In genomic region chr2L:5059645-5060254, dm6 we compare ENCODE assay signal across 1 fruit fly cellular context.
TF ChIP-seq lines count a peak whose summit lies in the region.

Gene Rpn11, minus strand, starts transcription at chr2L:5059790.

TF ChIP-seq in whole organism, embryonic, 481 proteins besides CTCF, POLR2A, EP300 and RAD21 (continued from another document and continues in another):
- TF ChIP-seq Meics (GFP tag; optimal IDR thresholded peaks at IDR 0.05; lab: Kevin White, UChicago) (peak; percentile 64), CG12219 (GFP tag; optimal IDR thresholded peaks at IDR 0.05; lab: Kevin White, UChicago) (no peak), Lpt (GFP tag; optimal IDR thresholded peaks at IDR 0.05; lab: Kevin White, UChicago) (no peak), CG4360 (GFP tag; IDR thresholded peaks at IDR 0.05; lab: Robert Waterston, UW) (no peak), cas (GFP tag; IDR thresholded peaks at IDR 0.05; lab: Robert Waterston, UW) (no peak), CG31365 (tag; optimal IDR thresholded peaks at IDR 0.05; lab: Kevin White, UChicago) (no peak), Vsx1 (GFP tag; optimal IDR thresholded peaks at IDR 0.05; lab: Kevin White, UChicago) (no peak), trh (GFP tag; optimal IDR thresholded peaks at IDR 0.05; lab: Kevin White, UChicago) (peak; percentile 36), Asciz (GFP tag; optimal IDR thresholded peaks at IDR 0.05; lab: Kevin White, UChicago) (peak; percentile 15), CG13775 (GFP tag; optimal IDR thresholded peaks at IDR 0.05; lab: Kevin White, UChicago) (peak; percentile 79), HHEX (GFP tag; optimal IDR thresholded peaks at IDR 0.05; lab: Kevin White, UChicago) (peak; percentile 42), psq (GFP tag; optimal IDR thresholded peaks at IDR 0.05; lab: Kevin White, UChicago) (no peak), MBD-R2 (GFP tag; IDR thresholded peaks at IDR 0.05; lab: Robert Waterston, UW) (peak; percentile 73), CG16815 (GFP tag; optimal IDR thresholded peaks at IDR 0.05; lab: Kevin White, UChicago) (peak; percentile 44), CG4730 (GFP tag; IDR thresholded peaks at IDR 0.05; lab: Robert Waterston, UW) (no peak), CG5245 (GFP tag; optimal IDR thresholded peaks at IDR 0.05; lab: Kevin White, UChicago) (peak; percentile 24), Xrp1 (GFP tag; IDR thresholded peaks at IDR 0.05; lab: Robert Waterston, UW) (peak; percentile 38; the same call in 1 of the 2 replicates), Fer2 (tag; optimal IDR thresholded peaks at IDR 0.05; lab: Kevin White, UChicago) (peak; percentile 41), shn (GFP tag; optimal IDR thresholded peaks at IDR 0.05; lab: Kevin White, UChicago) (peak; percentile 7), CG7839 (tag; optimal IDR thresholded peaks at IDR 0.05; lab: Kevin White, UChicago) (peak; percentile 71), gem (tag; optimal IDR thresholded peaks at IDR 0.05; lab: Kevin White, UChicago) (peak; percentile 83), row (GFP tag; IDR thresholded peaks at IDR 0.05; lab: Robert Waterston, UW) (peak; percentile 80), en (GFP tag; optimal IDR thresholded peaks at IDR 0.05; lab: Kevin White, UChicago) (no peak), knrl (GFP tag; IDR thresholded peaks at IDR 0.05; lab: Robert Waterston, UW; ENCODE audit: partially characterized antibody) (peak; percentile 39; the same call in 2 of the 3 replicates), CG8944 (GFP tag; optimal IDR thresholded peaks at IDR 0.05; lab: Kevin White, UChicago) (no peak), CG3163 (GFP tag; optimal IDR thresholded peaks at IDR 0.05; lab: Kevin White, UChicago) (no peak), CG11093 (GFP tag; IDR thresholded peaks at IDR 0.05; lab: Robert Waterston, UW) (no peak), otp (GFP tag; IDR thresholded peaks at IDR 0.05; lab: Robert Waterston, UW) (no peak), kni (GFP tag; optimal IDR thresholded peaks at IDR 0.05; lab: Kevin White, UChicago) (no peak), hb (GFP tag; IDR thresholded peaks at IDR 0.05; lab: Robert Waterston, UW; ENCODE audit: partially characterized antibody) (no peak), MESR4 (GFP tag; optimal IDR thresholded peaks at IDR 0.05; lab: Kevin White, UChicago) (peak; percentile 87), HLH54F (GFP tag; optimal IDR thresholded peaks at IDR 0.05; lab: Kevin White, UChicago) (peak; percentile 32), bsh (GFP tag; optimal IDR thresholded peaks at IDR 0.05; lab: Kevin White, UChicago) (peak in 1 of 2 experiments; percentile 41), Blimp-1 (GFP tag; optimal IDR thresholded peaks at IDR 0.05; lab: Kevin White, UChicago) (peak; percentile 56), inv (GFP tag; IDR thresholded peaks at IDR 0.05; lab: Robert Waterston, UW; ENCODE audit: partially characterized antibody) (no peak), CG32767 (GFP tag; IDR thresholded peaks at IDR 0.05; lab: Robert Waterston, UW) (no peak), CG8765 (GFP tag; IDR thresholded peaks at IDR 0.05; lab: Robert Waterston, UW) (no peak), her (GFP tag; optimal IDR thresholded peaks at IDR 0.05; lab: Kevin White, UChicago) (no peak), sd (tag; optimal IDR thresholded peaks at IDR 0.05; lab: Kevin White, UChicago) (peak; percentile 41), dm (GFP tag; optimal IDR thresholded peaks at IDR 0.05; lab: Kevin White, UChicago) (no peak), lmd (GFP tag; IDR thresholded peaks at IDR 0.05; lab: Robert Waterston, UW) (no peak; the same call in 1 of the 2 replicates), Rfx (GFP tag; IDR thresholded peaks at IDR 0.05; lab: Robert Waterston, UW) (peak; percentile 52; the same call in 1 of the 2 replicates), gcm (GFP tag; optimal IDR thresholded peaks at IDR 0.05; lab: Kevin White, UChicago) (peak; percentile 36), CG9876 (GFP tag; optimal IDR thresholded peaks at IDR 0.05; lab: Kevin White, UChicago) (no peak), CG2875 (GFP tag; optimal IDR thresholded peaks at IDR 0.05; lab: Kevin White, UChicago) (peak; percentile 22), CG34422 (GFP tag; IDR thresholded peaks at IDR 0.05; lab: Robert Waterston, UW) (no peak), C15 (GFP tag; IDR thresholded peaks at IDR 0.05; lab: Robert Waterston, UW) (no peak), CG6813 (GFP tag; optimal IDR thresholded peaks at IDR 0.05; lab: Kevin White, UChicago) (no peak), CG9437 (GFP tag; optimal IDR thresholded peaks at IDR 0.05; lab: Kevin White, UChicago) (peak; percentile 55), peb (GFP tag; IDR thresholded peaks at IDR 0.05; lab: Robert Waterston, UW) (no peak), CG10321 (GFP tag; IDR thresholded peaks at IDR 0.05; lab: Robert Waterston, UW) (no peak), Oli (tag; optimal IDR thresholded peaks at IDR 0.05; lab: Kevin White, UChicago) (peak; percentile 44), CG6854 (GFP tag; optimal IDR thresholded peaks at IDR 0.05; lab: Kevin White, UChicago) (no peak), luna (GFP tag; optimal IDR thresholded peaks at IDR 0.05; lab: Kevin White, UChicago) (no peak), az2 (GFP tag; optimal IDR thresholded peaks at IDR 0.05; lab: Kevin White, UChicago) (peak; percentile 67), E2f2 (GFP tag; IDR thresholded peaks at IDR 0.05; lab: Robert Waterston, UW) (peak; percentile 85), TFAM (GFP tag; optimal IDR thresholded peaks at IDR 0.05; lab: Kevin White, UChicago) (no peak), CG12299 (tag; optimal IDR thresholded peaks at IDR 0.05; lab: Kevin White, UChicago) (no peak), CG9797 (GFP tag; optimal IDR thresholded peaks at IDR 0.05; lab: Kevin White, UChicago) (no peak), maf-S (GFP tag; optimal IDR thresholded peaks at IDR 0.05; lab: Kevin White, UChicago) (peak; percentile 25), gcm2 (GFP tag; optimal IDR thresholded peaks at IDR 0.05; lab: Kevin White, UChicago) (no peak), lilli (GFP tag; optimal IDR thresholded peaks at IDR 0.05; lab: Kevin White, UChicago) (peak; percentile 59), Camta (GFP tag; optimal IDR thresholded peaks at IDR 0.05; lab: Kevin White, UChicago) (no peak), nerfin-2 (GFP tag; IDR thresholded peaks at IDR 0.05; lab: Robert Waterston, UW; ENCODE audit: partially characterized antibody) (no peak), NK7.1 (GFP tag; optimal IDR thresholded peaks at IDR 0.05; lab: Kevin White, UChicago) (no peak), Med (GFP tag; lab: Kevin White, UChicago) (peak; percentile 81), stwl (tag; optimal IDR thresholded peaks at IDR 0.05; lab: Kevin White, UChicago) (peak; percentile 43), CG10543 (GFP tag; optimal IDR thresholded peaks at IDR 0.05; lab: Kevin White, UChicago) (peak; percentile 81), CG2712 (tag; optimal IDR thresholded peaks at IDR 0.05; lab: Kevin White, UChicago) (peak; percentile 76), CG11695 (GFP tag; IDR thresholded peaks at IDR 0.05; lab: Robert Waterston, UW) (no peak), GATAe (GFP tag; conservative IDR thresholded peaks at IDR 0.05; lab: Robert Waterston, UW) (no peak), Trl (optimal IDR thresholded peaks at IDR 0.05; lab: Kevin White, UChicago) (no peak), Trl (GFP tag; optimal IDR thresholded peaks at IDR 0.05; lab: Kevin White, UChicago) (peak; percentile 54), klu (GFP tag; IDR thresholded peaks at IDR 0.05; lab: Robert Waterston, UW) (no peak), Hr78 (GFP tag; optimal IDR thresholded peaks at IDR 0.05; lab: Kevin White, UChicago) (no peak), CG2678 (tag; optimal IDR thresholded peaks at IDR 0.05; lab: Kevin White, UChicago) (peak; percentile 75), CG43689 (GFP tag; IDR thresholded peaks at IDR 0.05; lab: Robert Waterston, UW) (no peak), Ssrp (tag; optimal IDR thresholded peaks at IDR 0.05; lab: Kevin White, UChicago) (peak; percentile 69), CG42726 (GFP tag; IDR thresholded peaks at IDR 0.05; lab: Robert Waterston, UW; ENCODE audit: partially characterized antibody) (no peak), Lhr (GFP tag; optimal IDR thresholded peaks at IDR 0.05; lab: Kevin White, UChicago) (peak; percentile 43), chn (GFP tag; optimal IDR thresholded peaks at IDR 0.05; lab: Kevin White, UChicago) (no peak), emc (GFP tag; optimal IDR thresholded peaks at IDR 0.05; lab: Kevin White, UChicago) (no peak), CG10147 (GFP tag; optimal IDR thresholded peaks at IDR 0.05; lab: Kevin White, UChicago) (peak; percentile 72), tin (GFP tag; optimal IDR thresholded peaks at IDR 0.05; lab: Kevin White, UChicago) (peak; percentile 56), ac (GFP tag; optimal IDR thresholded peaks at IDR 0.05; lab: Kevin White, UChicago) (no peak), CG1233 (GFP tag; optimal IDR thresholded peaks at IDR 0.05; lab: Kevin White, UChicago) (peak; percentile 30), CG15514 (GFP tag; optimal IDR thresholded peaks at IDR 0.05; lab: Kevin White, UChicago) (peak; percentile 30), BEAF-32 (GFP tag; optimal IDR thresholded peaks at IDR 0.05; lab: Kevin White, UChicago) (peak; percentile 78), Hand (GFP tag; optimal IDR thresholded peaks at IDR 0.05; lab: Kevin White, UChicago) (peak; percentile 33), onecut (GFP tag; IDR thresholded peaks at IDR 0.05; lab: Robert Waterston, UW) (no peak), Sry-δ (GFP tag; optimal IDR thresholded peaks at IDR 0.05; lab: Kevin White, UChicago) (peak; percentile 51), Mrtf (GFP tag; IDR thresholded peaks at IDR 0.05; lab: Robert Waterston, UW) (no peak), Nf-YC (tag; optimal IDR thresholded peaks at IDR 0.05; lab: Kevin White, UChicago) (peak; percentile 75), grau (tag; optimal IDR thresholded peaks at IDR 0.05; lab: Kevin White, UChicago) (peak; percentile 74), CkIIα-i1 (GFP tag; IDR thresholded peaks at IDR 0.05; lab: Robert Waterston, UW) (no peak), Hr39 (optimal IDR thresholded peaks at IDR 0.05; lab: Kevin White, UChicago) (no peak), CG30403 (GFP tag; optimal IDR thresholded peaks at IDR 0.05; lab: Kevin White, UChicago) (peak; percentile 86), CG9817 (tag; optimal IDR thresholded peaks at IDR 0.05; lab: Kevin White, UChicago) (peak; percentile 67), bowl (GFP tag; IDR thresholded peaks at IDR 0.05; lab: Robert Waterston, UW) (no peak), ham (GFP tag; IDR thresholded peaks at IDR 0.05; lab: Robert Waterston, UW) (no peak), CG11696 (GFP tag; IDR thresholded peaks at IDR 0.05; lab: Robert Waterston, UW) (no peak), cwo (GFP tag; optimal IDR thresholded peaks at IDR 0.05; lab: Kevin White, UChicago) (peak; percentile 27), CG11723 (GFP tag; optimal IDR thresholded peaks at IDR 0.05; lab: Kevin White, UChicago) (peak; percentile 30), btn (GFP tag; optimal IDR thresholded peaks at IDR 0.05; lab: Kevin White, UChicago) (no peak), Kr (GFP tag; optimal IDR thresholded peaks at IDR 0.05; lab: Kevin White, UChicago) (no peak), Ets65A (GFP tag; lab: Kevin White, UChicago) (peak; percentile 59), chif (GFP tag; optimal IDR thresholded peaks at IDR 0.05; lab: Kevin White, UChicago) (peak; percentile 16 to 47), Mad (GFP tag; optimal IDR thresholded peaks at IDR 0.05; lab: Kevin White, UChicago) (no peak), Abd-B (GFP tag; optimal IDR thresholded peaks at IDR 0.05; lab: Kevin White, UChicago) (peak; percentile 76), H2.0 (GFP tag; IDR thresholded peaks at IDR 0.05; lab: Robert Waterston, UW) (no peak; the same call in 1 of the 2 replicates), fd96Cb (tag; optimal IDR thresholded peaks at IDR 0.05; lab: Kevin White, UChicago) (peak; percentile 45), CG7786 (GFP tag; optimal IDR thresholded peaks at IDR 0.05; lab: Kevin White, UChicago) (peak; percentile 29), CG6175 (GFP tag; IDR thresholded peaks at IDR 0.05; lab: Robert Waterston, UW) (no peak), wor (GFP tag; IDR thresholded peaks at IDR 0.05; lab: Robert Waterston, UW) (no peak), CG13624 (GFP tag; optimal IDR thresholded peaks at IDR 0.05; lab: Kevin White, UChicago) (peak; percentile 52), CG17328 (GFP tag; IDR thresholded peaks at IDR 0.05; lab: Robert Waterston, UW) (no peak), NFAT (GFP tag; IDR thresholded peaks at IDR 0.05; lab: Robert Waterston, UW) (0 out of 2 replicates have a peak, but pooled peaks have one; percentile 34), CG10959 (GFP tag; IDR thresholded peaks at IDR 0.05; lab: Robert Waterston, UW) (no peak), Stat92E (GFP tag; optimal IDR thresholded peaks at IDR 0.05; lab: Kevin White, UChicago) (no peak), CG14050 (GFP tag; IDR thresholded peaks at IDR 0.05; lab: Robert Waterston, UW) (no peak), D (optimal IDR thresholded peaks at IDR 0.05; lab: Kevin White, UChicago) (no peak), D (GFP tag; optimal IDR thresholded peaks at IDR 0.05; lab: Kevin White, UChicago) (no peak), CG4707 (GFP tag; optimal IDR thresholded peaks at IDR 0.05; lab: Kevin White, UChicago) (no peak), pb (GFP tag; optimal IDR thresholded peaks at IDR 0.05; lab: Kevin White, UChicago) (no peak), bcd (GFP tag; optimal IDR thresholded peaks at IDR 0.05; lab: Kevin White, UChicago) (peak; percentile 64), CG10431 (GFP tag; optimal IDR thresholded peaks at IDR 0.05; lab: Kevin White, UChicago) (no peak), grn (GFP tag; optimal IDR thresholded peaks at IDR 0.05; lab: Kevin White, UChicago) (no peak), CG12155 (GFP tag; optimal IDR thresholded peaks at IDR 0.05; lab: Kevin White, UChicago) (peak; percentile 71), CG15696 (tag; optimal IDR thresholded peaks at IDR 0.05; lab: Kevin White, UChicago) (peak; percentile 66), fu2 (GFP tag; optimal IDR thresholded peaks at IDR 0.05; lab: Kevin White, UChicago) (peak; percentile 16), CG7928 (GFP tag; optimal IDR thresholded peaks at IDR 0.05; lab: Kevin White, UChicago) (no peak), B-H1 (GFP tag; IDR thresholded peaks at IDR 0.05; lab: Robert Waterston, UW) (peak; percentile 41; the same call in 1 of the 3 replicates), Oaz (GFP tag; IDR thresholded peaks at IDR 0.05; lab: Robert Waterston, UW) (no peak), CG18599 (GFP tag; optimal IDR thresholded peaks at IDR 0.05; lab: Kevin White, UChicago) (peak; percentile 67), prd (optimal IDR thresholded peaks at IDR 0.05; lab: Kevin White, UChicago) (no peak), prd (GFP tag; IDR thresholded peaks at IDR 0.05; lab: Robert Waterston, UW) (peak; percentile 50), CG12769 (tag; optimal IDR thresholded peaks at IDR 0.05; lab: Kevin White, UChicago) (peak; percentile 25)
